Fruit fly (Drosophila melanogaster): Measurements from ENCODE around the gene CG12991.

Gene CG12991

dm6 chrX:17542729-17543128 is 36.9 kb upstream of the CG12991 start (continued):
- TF ChIP-seq Hr4 (GFP tag; optimal IDR thresholded peaks at IDR 0.05) (peak; percentile 39), CG11294 (GFP tag; IDR thresholded peaks at IDR 0.05) (no peak), vri (GFP tag; optimal IDR thresholded peaks at IDR 0.05) (no peak), CG8319 (GFP tag; optimal IDR thresholded peaks at IDR 0.05) (peak; percentile 23), Eip93F (GFP tag; optimal IDR thresholded peaks at IDR 0.05) (no peak), spab (GFP tag; optimal IDR thresholded peaks at IDR 0.05) (peak; percentile 29), CG3032 (tag; optimal IDR thresholded peaks at IDR 0.05) (peak; percentile 59), cyc (GFP tag; optimal IDR thresholded peaks at IDR 0.05) (no peak), Met (GFP tag; optimal IDR thresholded peaks at IDR 0.05) (peak; percentile 23), CG15336 (GFP tag; IDR thresholded peaks at IDR 0.05) (peak; percentile 45; the same call in 1 of the 2 replicates), Eip75B (GFP tag; optimal IDR thresholded peaks at IDR 0.05) (peak; percentile 70), Hr38 (GFP tag; optimal IDR thresholded peaks at IDR 0.05) (no peak), CG10631 (GFP tag; optimal IDR thresholded peaks at IDR 0.05) (peak; percentile 66), fd59A (GFP tag; optimal IDR thresholded peaks at IDR 0.05) (peak; percentile 52), svp (GFP tag) (peak; percentile 77), CG32006 (GFP tag; optimal IDR thresholded peaks at IDR 0.05) (peak; percentile 6), Gug (GFP tag; IDR thresholded peaks at IDR 0.05) (no peak), fkh (GFP tag; optimal IDR thresholded peaks at IDR 0.05) (no peak), CG4318 (GFP tag; optimal IDR thresholded peaks at IDR 0.05) (no peak), CG6163 (GFP tag; IDR thresholded peaks at IDR 0.05) (peak; percentile 81), Eip78C (GFP tag) (peak; percentile 92), esn (GFP tag; optimal IDR thresholded peaks at IDR 0.05) (peak; percentile 12), CG6792 (GFP tag; optimal IDR thresholded peaks at IDR 0.05) (peak; percentile 54), CG6854 (GFP tag; optimal IDR thresholded peaks at IDR 0.05) (no peak), CG11902 (GFP tag; optimal IDR thresholded peaks at IDR 0.05) (peak; percentile 27), Hr39 (GFP tag; optimal IDR thresholded peaks at IDR 0.05) (no peak), CG6808 (GFP tag; optimal IDR thresholded peaks at IDR 0.05) (peak; percentile 60)

DNA sequence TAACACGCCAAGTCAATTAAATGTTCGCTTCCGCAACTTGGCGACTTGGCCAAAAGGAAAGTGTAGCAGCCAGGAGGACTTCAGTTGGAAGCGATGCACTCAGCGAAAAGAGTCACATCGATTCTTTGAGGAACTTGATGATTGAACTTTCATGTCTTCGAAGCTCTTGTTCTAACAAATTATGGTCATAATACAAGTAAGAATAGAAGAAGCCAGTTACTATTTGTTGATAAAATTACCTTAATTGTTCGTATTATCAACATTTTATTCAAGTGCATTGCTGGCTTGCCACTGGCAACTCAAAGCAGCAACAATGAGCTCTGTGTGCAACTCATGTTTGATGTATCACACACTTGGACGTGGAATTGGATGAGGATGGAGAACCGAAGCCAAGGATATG is 36.3 kb upstream of the CG12991 start:
- TF ChIP-seq CG7368 (GFP tag; optimal IDR thresholded peaks at IDR 0.05) (peak; percentile 59), Blimp-1 (GFP tag; optimal IDR thresholded peaks at IDR 0.05) (peak; percentile 43), CG1621 (tag; optimal IDR thresholded peaks at IDR 0.05) (peak; percentile 73), Met (GFP tag; optimal IDR thresholded peaks at IDR 0.05) (peak; percentile 81), Smox (GFP tag; optimal IDR thresholded peaks at IDR 0.05) (peak; percentile 76), CG11902 (GFP tag; optimal IDR thresholded peaks at IDR 0.05) (peak; percentile 36), lz (GFP tag; optimal IDR thresholded peaks at IDR 0.05) (peak; percentile 64), Eip75B (GFP tag; optimal IDR thresholded peaks at IDR 0.05) (peak; percentile 70), CG3919 (GFP tag; optimal IDR thresholded peaks at IDR 0.05) (peak; percentile 79), CG16779 (tag; optimal IDR thresholded peaks at IDR 0.05) (peak; percentile 54), CG11294 (GFP tag; IDR thresholded peaks at IDR 0.05) (no peak), eg (GFP tag; IDR thresholded peaks at IDR 0.05) (peak; percentile 59; the same call in 2 of the 3 replicates), Lpt (GFP tag; optimal IDR thresholded peaks at IDR 0.05) (peak; percentile 63), esn (GFP tag; optimal IDR thresholded peaks at IDR 0.05) (peak; percentile 73), CG3032 (tag; optimal IDR thresholded peaks at IDR 0.05) (peak; percentile 68), fd59A (GFP tag; optimal IDR thresholded peaks at IDR 0.05) (peak; percentile 71), CG11762 (GFP tag; optimal IDR thresholded peaks at IDR 0.05; ENCODE audit: insufficient read depth) (peak; percentile 63), Ets21C (GFP tag; optimal IDR thresholded peaks at IDR 0.05) (peak; percentile 65), CG6163 (GFP tag; IDR thresholded peaks at IDR 0.05) (peak; percentile 86), CG6854 (GFP tag; optimal IDR thresholded peaks at IDR 0.05) (peak; percentile 30), CG8119 (GFP tag; IDR thresholded peaks at IDR 0.05) (peak; percentile 78), OdsH (GFP tag; optimal IDR thresholded peaks at IDR 0.05) (peak; percentile 79), spab (GFP tag; optimal IDR thresholded peaks at IDR 0.05) (peak; percentile 58), Gug (GFP tag; IDR thresholded peaks at IDR 0.05) (peak; percentile 72), dsx (GFP tag; optimal IDR thresholded peaks at IDR 0.05; ENCODE audit: poor library complexity, severe bottlenecking) (peak; percentile 67), CG15336 (GFP tag; IDR thresholded peaks at IDR 0.05) (peak; percentile 77), Eip93F (GFP tag; optimal IDR thresholded peaks at IDR 0.05) (no peak), CG9139 (GFP tag; optimal IDR thresholded peaks at IDR 0.05) (peak; percentile 46), svp (GFP tag) (peak; percentile 83), Eip78C (GFP tag) (peak; percentile 92), net (GFP tag; optimal IDR thresholded peaks at IDR 0.05) (peak; percentile 59), Sox14 (GFP tag; optimal IDR thresholded peaks at IDR 0.05) (peak; percentile 76), CG10631 (GFP tag; optimal IDR thresholded peaks at IDR 0.05) (peak; percentile 58), vri (GFP tag; optimal IDR thresholded peaks at IDR 0.05) (peak; percentile 43), fd85E (GFP tag; optimal IDR thresholded peaks at IDR 0.05) (peak; percentile 1), CG8632 (GFP tag; optimal IDR thresholded peaks at IDR 0.05) (peak; percentile 62), fkh (GFP tag; optimal IDR thresholded peaks at IDR 0.05) (no peak), topi (GFP tag; optimal IDR thresholded peaks at IDR 0.05) (peak; percentile 71), Hr38 (GFP tag; optimal IDR thresholded peaks at IDR 0.05) (no peak), salr (GFP tag; optimal IDR thresholded peaks at IDR 0.05) (peak; percentile 9 to 50)
